Worm (Caenorhabditis elegans): ENCODE data around the gene F56A8.3.

The F56A8.3 gene

DNA sequence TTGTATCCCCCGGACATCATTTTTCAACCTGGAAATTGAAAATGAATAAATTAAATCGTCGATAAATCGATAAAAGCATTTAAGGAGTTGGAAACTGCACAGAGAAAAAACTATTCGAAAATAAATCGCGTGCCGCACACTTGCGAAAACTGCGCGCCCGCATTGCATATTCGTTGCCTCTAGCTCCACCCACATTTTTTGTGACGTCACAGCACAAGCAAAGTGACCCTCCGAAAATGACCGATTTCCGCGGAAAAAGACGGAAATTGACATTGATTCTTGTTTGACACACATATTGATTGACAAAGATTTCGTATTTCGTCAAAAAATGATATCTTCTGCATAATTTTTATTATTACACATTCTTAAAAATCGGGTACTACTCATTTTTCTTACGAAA is 12.2 kb downstream of the F56A8.3 start, which contains the start of gene cpf-2 (continued):
- TF ChIP-seq K11D2.4 (GFP tag; IDR thresholded peaks at IDR 0.05): 0 out of 2 replicates have a peak, but pooled peaks have one; percentile 27
- TF ChIP-seq ceh-79 (tag; optimal IDR thresholded peaks at IDR 0.05): no peak
- TF ChIP-seq chd-7 (tag; optimal IDR thresholded peaks at IDR 0.05): peak; percentile 13
- TF ChIP-seq lag-1 (GFP tag; IDR thresholded peaks at IDR 0.05): no peak
- TF ChIP-seq madf-3 (GFP tag; IDR thresholded peaks at IDR 0.05): peak; percentile 81; the same call in 1 of the 2 replicates
- TF ChIP-seq F37B4.10 (GFP tag; IDR thresholded peaks at IDR 0.05): no peak
- TF ChIP-seq unc-62 (GFP tag; optimal IDR thresholded peaks at IDR 0.05): no peak
- TF ChIP-seq egl-44 (GFP tag; IDR thresholded peaks at IDR 0.05): no peak
- no peak for TF ChIP-seq mes-4 (tag; optimal IDR thresholded peaks at IDR 0.05)
- peak; percentile 66 for TF ChIP-seq lin-54 (GFP tag; optimal IDR thresholded peaks at IDR 0.05)
- TF ChIP-seq tlf-1 (GFP tag; optimal IDR thresholded peaks at IDR 0.05): peak; percentile 14
- TF ChIP-seq efl-1 (GFP tag; optimal IDR thresholded peaks at IDR 0.05): no peak
- peak; percentile 1 for TF ChIP-seq hrde-1 (tag; optimal IDR thresholded peaks at IDR 0.05; ENCODE audit: borderline replicate concordance)
- TF ChIP-seq dpl-1 (GFP tag; optimal IDR thresholded peaks at IDR 0.05): no peak
- no peak for TF ChIP-seq egrh-3 (GFP tag; IDR thresholded peaks at IDR 0.05)
- TF ChIP-seq ekl-4 (GFP tag; IDR thresholded peaks at IDR 0.05): peak; percentile 60
- no peak for TF ChIP-seq F57A8.1 (GFP tag; optimal IDR thresholded peaks at IDR 0.05)
- peak; percentile 22 for TF ChIP-seq ztf-26 (tag; optimal IDR thresholded peaks at IDR 0.05)
- TF ChIP-seq aptf-2 (GFP tag; conservative IDR thresholded peaks at IDR 0.05): no peak
- no peak for TF ChIP-seq ceh-91 (GFP tag; IDR thresholded peaks at IDR 0.05)
- no peak for TF ChIP-seq lsy-27 (tag; optimal IDR thresholded peaks at IDR 0.05; ENCODE audit: borderline replicate concordance, insufficient read depth)
- no peak for TF ChIP-seq F55B11.4 (tag; optimal IDR thresholded peaks at IDR 0.05; ENCODE audit: borderline replicate concordance, insufficient read depth)
- peak; percentile 23; the same call in 1 of the 2 replicates for TF ChIP-seq rcor-1 (GFP tag; IDR thresholded peaks at IDR 0.05)
- TF ChIP-seq nfya-2 (GFP tag; IDR thresholded peaks at IDR 0.05): no peak
- TF ChIP-seq tbp1 (GFP tag; optimal IDR thresholded peaks at IDR 0.05): peak; percentile 41
- TF ChIP-seq F33H1.4 (GFP tag; IDR thresholded peaks at IDR 0.05): peak; percentile 37
- TF ChIP-seq mel-28 (tag; optimal IDR thresholded peaks at IDR 0.05; ENCODE audit: borderline replicate concordance): no peak
- TF ChIP-seq snpc-4 (GFP tag; optimal IDR thresholded peaks at IDR 0.05): no peak
- peak in 2 of 4 experiments; percentile 15 to 22 for TF ChIP-seq snpc-4 (tag; optimal IDR thresholded peaks at IDR 0.05)
- TF ChIP-seq Y79H2A.3 (GFP tag; conservative IDR thresholded peaks at IDR 0.05): no peak
- TF ChIP-seq ceh-27 (GFP tag; optimal IDR thresholded peaks at IDR 0.05): peak; percentile 20
- no peak for TF ChIP-seq F39B2.1 (GFP tag; IDR thresholded peaks at IDR 0.05)
- no peak for TF ChIP-seq ztf-25 (GFP tag; IDR thresholded peaks at IDR 0.05)
- TF ChIP-seq B0019.2 (GFP tag; conservative IDR thresholded peaks at IDR 0.05): no peak
- peak; percentile 55 for TF ChIP-seq ZK185.1 (tag; optimal IDR thresholded peaks at IDR 0.05; ENCODE audit: poor library complexity, severe bottlenecking)
- TF ChIP-seq somi-1 (GFP tag; optimal IDR thresholded peaks at IDR 0.05): no peak

DNA sequence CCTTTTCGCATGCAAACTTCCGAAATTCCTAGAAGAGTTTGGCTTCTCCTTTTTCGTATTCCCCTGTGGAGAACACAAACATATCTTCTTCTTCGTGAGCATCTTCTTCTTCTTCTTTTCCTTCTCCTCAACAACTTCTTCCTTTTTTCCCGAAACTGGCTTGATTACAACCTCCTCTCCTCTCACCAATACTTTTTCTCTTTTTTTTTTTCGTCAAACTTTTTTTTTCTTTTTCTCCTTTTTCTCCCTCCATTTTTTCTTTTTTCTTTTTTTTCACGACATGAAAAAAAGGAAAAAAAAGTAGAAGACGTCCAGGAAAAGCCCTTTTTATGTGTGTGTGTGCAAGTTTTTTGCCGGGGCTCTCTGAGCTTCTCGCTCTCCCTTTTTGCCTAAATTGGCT is 14.2 kb downstream of the F56A8.3 start:
- TF ChIP-seq unc-62 (GFP tag; optimal IDR thresholded peaks at IDR 0.05) (no peak), lin-40 (tag; optimal IDR thresholded peaks at IDR 0.05) (peak; percentile 14)

DNA sequence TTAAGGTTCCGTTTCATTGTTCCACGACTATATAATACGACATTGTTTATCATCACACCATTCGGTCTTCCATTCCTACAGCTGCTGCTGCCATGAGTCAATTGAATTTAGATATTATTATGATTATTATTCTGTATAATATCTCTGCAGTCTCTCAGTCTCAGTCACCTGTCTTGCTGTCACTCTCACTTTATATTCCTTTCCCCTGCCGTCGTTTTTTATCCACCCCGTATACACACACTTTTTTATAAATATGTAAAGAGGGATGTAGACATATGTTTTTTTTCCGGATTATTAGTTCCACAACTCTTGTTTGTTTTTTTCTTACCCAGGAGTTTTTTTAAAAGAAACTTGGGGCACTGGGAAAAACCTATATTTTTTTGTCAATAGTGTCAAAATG is 15.5 kb downstream of the F56A8.3 start:
- TF ChIP-seq K11D2.4 (GFP tag; IDR thresholded peaks at IDR 0.05): no peak
- no peak for TF ChIP-seq let-526 (GFP tag; IDR thresholded peaks at IDR 0.05)
- no peak for TF ChIP-seq zim-3 (tag; optimal IDR thresholded peaks at IDR 0.05)
- TF ChIP-seq egl-44 (GFP tag; IDR thresholded peaks at IDR 0.05): no peak
- no peak for TF ChIP-seq ZK185.1 (tag; optimal IDR thresholded peaks at IDR 0.05; ENCODE audit: poor library complexity, severe bottlenecking)
- no peak for TF ChIP-seq him-1 (tag; optimal IDR thresholded peaks at IDR 0.05)
- TF ChIP-seq ceh-100 (GFP tag; IDR thresholded peaks at IDR 0.05): no peak
- no peak for TF ChIP-seq rec-8 (tag; optimal IDR thresholded peaks at IDR 0.05)

All from whole organism, young adult.